Worm (Caenorhabditis elegans) whole organism, midembryonic: ENCODE measurements around the gene col-170.

ENCODE experiments used
- cog-1 ChIP-seq: sonication (generic microtip); optimal IDR thresholded peaks from 2 replicates; lab custom pipeline; 2016; ENCODE audit warnings: missing genetic modification characterization, missing compliant biosample characterization
- med-1 ChIP-seq: sonication (generic microtip); optimal IDR thresholded peaks from 2 replicates; lab custom pipeline; 2017; ENCODE audit warnings: missing genetic modification characterization, mild to moderate bottlenecking, missing compliant biosample characterization, antibody characterized with exemption, missing genetic modification reagents; ENCODE audit not compliant: insufficient read depth
- tab-1 ChIP-seq: fragments of 200-800 bp; sonication (Bioruptor generic); IDR thresholded peaks from 2 replicates; pipeline ENCODE4 v1.3.6; 2022; ENCODE audit warnings: missing genetic modification characterization, missing compliant biosample characterization
- ztf-29 ChIP-seq: fragments of 200-800 bp; sonication (Bioruptor generic); IDR thresholded peaks from 2 replicates; pipeline ENCODE4 v1.3.6; 2022; ENCODE audit warnings: missing genetic modification reagents, missing genetic modification characterization, missing compliant biosample characterization

ce11 chrX:6369717-6370116, 38.2 kb downstream of the col-170 start, which contains the start of gene C03B1.2:
- TF ChIP-seq med-1 (GFP tag; lab: Kevin White, UChicago): no peak
- no peak for TF ChIP-seq ztf-29 (GFP tag; lab: Robert Waterston, UW)
- TF ChIP-seq tab-1 (GFP tag; lab: Robert Waterston, UW): no peak
- no peak for TF ChIP-seq cog-1 (tag; lab: Kevin White, UChicago)
